Fruit fly (Drosophila melanogaster): ENCODE measurements around the gene Teh2.

DNA sequence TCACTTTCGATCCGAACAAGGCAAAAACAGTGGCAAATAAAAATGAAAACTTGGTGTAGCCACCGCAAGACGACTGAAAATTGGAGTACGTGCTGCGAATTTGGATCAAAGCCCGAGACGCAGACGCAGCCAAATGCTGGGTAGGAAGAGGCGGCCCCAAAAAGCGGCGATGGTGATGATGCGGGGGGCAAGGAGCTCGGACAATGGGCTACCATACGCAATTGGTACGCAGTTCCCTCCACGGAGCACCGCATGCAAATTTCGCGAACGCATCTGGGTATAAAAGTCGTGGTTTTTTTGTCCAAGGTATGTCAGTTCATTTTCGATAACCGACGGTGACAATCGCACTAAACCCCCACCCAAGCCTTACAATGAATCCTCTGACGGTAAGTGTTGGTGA, 27.3 kb upstream of the Teh2 start, which contains the start of gene Cpr64Ad:
- TF ChIP-seq CG13204 (GFP tag; optimal IDR thresholded peaks at IDR 0.05) (no peak), Snoo (tag; optimal IDR thresholded peaks at IDR 0.05) (no peak), CG4496 (GFP tag; IDR thresholded peaks at IDR 0.05) (no peak)

Data from whole organism, pupa.